Worm (Caenorhabditis elegans) whole organism, L4 larva: ENCODE data around the gene tmem-218.
A peak's percentile ranks its signal among the peaks of the same experiment; 100 is the strongest.

Source experiments
- D1046.2 ChIP-seq: fragments of 200-800 bp; sonication (Bioruptor generic); IDR thresholded peaks from 2 replicates; pipeline ENCODE4 v1.3.6; 2022; ENCODE audit warnings: missing genetic modification characterization, missing compliant biosample characterization
- F26F4.8 ChIP-seq: fragments of 200-800 bp; sonication (Bioruptor generic); conservative IDR thresholded peaks from 2 replicates; pipeline ENCODE4 v1.3.6; 2022; ENCODE audit warnings: missing genetic modification characterization, missing compliant biosample characterization
- F37D6.2 ChIP-seq: sonication (generic microtip); optimal IDR thresholded peaks from 2 replicates; lab custom pipeline; 2016; ENCODE audit warnings: mild to moderate bottlenecking, missing genetic modification characterization, missing compliant biosample characterization
- F49E8.2 ChIP-seq: sonication (generic microtip); optimal IDR thresholded peaks from 2 replicates; lab custom pipeline; 2016; ENCODE audit warnings: missing compliant biosample characterization, mild to moderate bottlenecking, missing genetic modification characterization, borderline replicate concordance
- R02D3.7 ChIP-seq: fragments of 150-350 bp; sonication (generic microtip); optimal IDR thresholded peaks from 3 replicates; lab custom pipeline; 2014; ENCODE audit warnings: missing biosample characterization, missing genetic modification characterization
- Y105C5A.15 ChIP-seq: fragments of 200-800 bp; sonication (Bioruptor generic); IDR thresholded peaks from 2 replicates; pipeline ENCODE4 v1.3.6; 2022; ENCODE audit warnings: missing genetic modification characterization, missing compliant biosample characterization
- Y48G9A.11 ChIP-seq: fragments of 200-800 bp; sonication (Bioruptor generic); IDR thresholded peaks from 2 replicates; pipeline ENCODE4 v1.3.6; 2022; ENCODE audit warnings: missing genetic modification reagents, missing genetic modification characterization, missing compliant biosample characterization
- Y75B8A.6 ChIP-seq: fragments of 200-800 bp; sonication (Bioruptor generic); IDR thresholded peaks from 2 replicates; pipeline ENCODE4 v1.3.6; 2022; ENCODE audit warnings: missing genetic modification reagents, missing genetic modification characterization, missing compliant biosample characterization
- aha-1 ChIP-seq: fragments of 150-350 bp; peaks from one replicate; lab custom pipeline; 2014; ENCODE audit warnings: missing biosample characterization, missing genetic modification characterization
- aly-2 ChIP-seq: sonication (generic microtip); optimal IDR thresholded peaks from 2 replicates; lab custom pipeline; 2018; ENCODE audit warnings: missing biosample characterization, missing genetic modification characterization
- attf-4 ChIP-seq: sonication (generic microtip); optimal IDR thresholded peaks from 3 replicates; lab custom pipeline; 2017; ENCODE audit warnings: missing biosample characterization, missing genetic modification characterization
- ceh-20 ChIP-seq: fragments of 200-800 bp; sonication (Bioruptor generic); IDR thresholded peaks from 2 replicates; pipeline ENCODE4 v1.3.6; 2022; ENCODE audit warnings: missing genetic modification reagents, missing genetic modification characterization, missing compliant biosample characterization
- ceh-62 ChIP-seq: sonication (generic microtip); optimal IDR thresholded peaks from 2 replicates; lab custom pipeline; 2017; ENCODE audit warnings: missing biosample characterization, missing genetic modification characterization
- ces-1 ChIP-seq: fragments of 150-350 bp; sonication (generic microtip); optimal IDR thresholded peaks from 4 replicates; lab custom pipeline; 2014; ENCODE audit warnings: missing biosample characterization, missing genetic modification reagents, missing genetic modification characterization
- cey-2 ChIP-seq: sonication (generic microtip); optimal IDR thresholded peaks from 3 replicates; lab custom pipeline; 2017; ENCODE audit warnings: missing genetic modification characterization, mild to moderate bottlenecking, missing compliant biosample characterization, antibody characterized with exemption, borderline replicate concordance; ENCODE audit not compliant: insufficient read depth
- daf-16 ChIP-seq, 3 experiments: sonication (generic microtip); optimal IDR thresholded peaks; 2 replicates each; lab custom pipeline; 2016 to 2017; ENCODE audit warnings: missing genetic modification characterization in 3 of 3, missing genetic modification reagents in 3 of 3, mild to moderate bottlenecking in 2 of 3, missing compliant biosample characterization in 2 of 3, missing biosample characterization in 1 of 3, moderate library complexity in 1 of 3
- daf-19 ChIP-seq: fragments of 200-800 bp; sonication (Bioruptor generic); conservative IDR thresholded peaks from 2 replicates; pipeline ENCODE4 v1.3.6; 2022; ENCODE audit warnings: missing genetic modification characterization, missing compliant biosample characterization
- daf-8 ChIP-seq: fragments of 200-800 bp; sonication (Bioruptor generic); IDR thresholded peaks from 2 replicates; pipeline ENCODE4 v1.3.6; 2022; ENCODE audit warnings: missing genetic modification characterization, missing compliant biosample characterization
- dmd-6 ChIP-seq: fragments of 200-800 bp; sonication (Bioruptor generic); IDR thresholded peaks from 2 replicates; pipeline ENCODE4 v1.3.6; 2022; ENCODE audit warnings: missing genetic modification reagents, missing genetic modification characterization, missing compliant biosample characterization
- dmd-9 ChIP-seq: fragments of 200-800 bp; sonication (Bioruptor generic); IDR thresholded peaks from 2 replicates; pipeline ENCODE4 v1.3.6; 2022; ENCODE audit warnings: missing genetic modification reagents, missing genetic modification characterization, missing compliant biosample characterization
- dpl-1 ChIP-seq: fragments of 150-350 bp; optimal IDR thresholded peaks from 2 replicates; lab custom pipeline; 2014; ENCODE audit warnings: missing biosample characterization, missing genetic modification reagents, missing genetic modification characterization
- dve-1 ChIP-seq: sonication (generic microtip); optimal IDR thresholded peaks from 2 replicates; lab custom pipeline; 2017; ENCODE audit warnings: antibody characterized with exemption, mild to moderate bottlenecking, missing genetic modification characterization, missing compliant biosample characterization; ENCODE audit not compliant: insufficient read depth
- fkh-10 ChIP-seq: fragments of 150-350 bp; optimal IDR thresholded peaks from 2 replicates; lab custom pipeline; 2014; ENCODE audit warnings: missing biosample characterization, missing genetic modification reagents, missing genetic modification characterization
- gei-8 ChIP-seq: fragments of 200-800 bp; sonication (Bioruptor generic); optimal IDR thresholded peaks from 2 replicates; lab custom pipeline; 2018; ENCODE audit warnings: mild to moderate bottlenecking, missing genetic modification characterization, missing compliant biosample characterization
- jun-1 ChIP-seq: fragments of 150-350 bp; optimal IDR thresholded peaks from 2 replicates; lab custom pipeline; 2014; ENCODE audit warnings: missing biosample characterization, missing genetic modification reagents, missing genetic modification characterization
- lim-7 ChIP-seq: fragments of 200-800 bp; sonication (Bioruptor generic); IDR thresholded peaks from 2 replicates; pipeline ENCODE4 v1.3.6; 2022; ENCODE audit warnings: missing genetic modification characterization, missing compliant biosample characterization
- lin-1 ChIP-seq: fragments of 200-800 bp; sonication (Bioruptor generic); IDR thresholded peaks from 2 replicates; pipeline ENCODE4 v1.3.6; 2022; ENCODE audit warnings: missing genetic modification reagents, missing genetic modification characterization, missing compliant biosample characterization
- lin-13 ChIP-seq: fragments of 150-350 bp; optimal IDR thresholded peaks from 2 replicates; lab custom pipeline; 2014; ENCODE audit warnings: missing biosample characterization, missing genetic modification reagents, missing genetic modification characterization
- lin-39 ChIP-seq: fragments of 150-350 bp; optimal IDR thresholded peaks from 2 replicates; lab custom pipeline; 2014; ENCODE audit warnings: missing biosample characterization, missing genetic modification reagents, missing genetic modification characterization
- lsy-2 ChIP-seq, 2 experiments: fragments of 150-350 bp in 1 of 2; sonication (generic microtip) in 1 of 2; optimal IDR thresholded peaks; 2 replicates each; lab custom pipeline; 2014 to 2017; ENCODE audit warnings: missing biosample characterization in 2 of 2, missing genetic modification characterization in 2 of 2
- madf-5 ChIP-seq, 2 experiments: fragments of 200-800 bp; sonication (Bioruptor generic); IDR thresholded peaks; 2 replicates each; pipeline ENCODE4 v1.3.6; 2022; ENCODE audit warnings: missing compliant biosample characterization in 2 of 2, missing genetic modification characterization in 2 of 2
- madf-9 ChIP-seq: fragments of 200-800 bp; sonication (Bioruptor generic); conservative IDR thresholded peaks from 2 replicates; pipeline ENCODE4 v1.3.6; 2022; ENCODE audit warnings: missing genetic modification reagents, missing genetic modification characterization, missing compliant biosample characterization
- mxl-2 ChIP-seq: fragments of 200-800 bp; sonication (Bioruptor generic); conservative IDR thresholded peaks from 2 replicates; pipeline ENCODE4 v1.3.6; 2022; ENCODE audit warnings: missing genetic modification reagents, missing genetic modification characterization, missing compliant biosample characterization
- mxl-3 ChIP-seq: fragments of 200-800 bp; sonication (Bioruptor generic); optimal IDR thresholded peaks from 2 replicates; lab custom pipeline; 2018; ENCODE audit warnings: mild to moderate bottlenecking, missing genetic modification characterization, missing compliant biosample characterization
- nhr-102 ChIP-seq: sonication (generic microtip); optimal IDR thresholded peaks from 2 replicates; lab custom pipeline; 2016; ENCODE audit warnings: mild to moderate bottlenecking, missing genetic modification characterization, moderate library complexity, missing compliant biosample characterization
- nhr-237 ChIP-seq: sonication (generic microtip); optimal IDR thresholded peaks from 2 replicates; lab custom pipeline; 2017; ENCODE audit warnings: missing biosample characterization, missing genetic modification characterization
- nhr-25 ChIP-seq: sonication (generic microtip); optimal IDR thresholded peaks from 2 replicates; lab custom pipeline; 2017; ENCODE audit warnings: missing genetic modification characterization, mild to moderate bottlenecking, missing compliant biosample characterization, antibody characterized with exemption, moderate library complexity, borderline replicate concordance; ENCODE audit not compliant: insufficient read depth
- nhr-28 ChIP-seq: fragments of 150-350 bp; optimal IDR thresholded peaks from 2 replicates; lab custom pipeline; 2014; ENCODE audit warnings: missing biosample characterization, missing genetic modification characterization
- nhr-42 ChIP-seq: fragments of 200-800 bp; sonication (Bioruptor generic); IDR thresholded peaks from 2 replicates; pipeline ENCODE4 v1.3.6; 2022; ENCODE audit warnings: missing genetic modification characterization, missing compliant biosample characterization
- nhr-76 ChIP-seq: fragments of 150-350 bp; optimal IDR thresholded peaks from 2 replicates; lab custom pipeline; 2014; ENCODE audit warnings: missing biosample characterization, missing genetic modification characterization
- nhr-77 ChIP-seq: fragments of 150-350 bp; optimal IDR thresholded peaks from 2 replicates; lab custom pipeline; 2014; ENCODE audit warnings: missing biosample characterization, missing genetic modification characterization
- php-3 ChIP-seq: fragments of 200-800 bp; sonication (Bioruptor generic); IDR thresholded peaks from 2 replicates; pipeline ENCODE4 v1.3.6; 2022; ENCODE audit warnings: missing genetic modification reagents, missing genetic modification characterization, missing compliant biosample characterization
- sdz-12 ChIP-seq: fragments of 200-800 bp; sonication (Bioruptor generic); optimal IDR thresholded peaks from 2 replicates; lab custom pipeline; 2018; ENCODE audit warnings: mild to moderate bottlenecking, missing genetic modification characterization, missing compliant biosample characterization
- set-16 ChIP-seq: fragments of 200-800 bp; sonication (Bioruptor generic); IDR thresholded peaks from 2 replicates; pipeline ENCODE4 v1.3.6; 2022; ENCODE audit warnings: missing genetic modification reagents, missing genetic modification characterization, missing compliant biosample characterization
- skn-1 ChIP-seq: fragments of 150-350 bp; optimal IDR thresholded peaks from 2 replicates; lab custom pipeline; 2014; ENCODE audit warnings: missing biosample characterization, missing genetic modification characterization
- snpc-1.2 ChIP-seq: fragments of 200-800 bp; sonication (Bioruptor generic); IDR thresholded peaks from 2 replicates; pipeline ENCODE4 v1.3.6; 2022; ENCODE audit warnings: missing genetic modification reagents, missing genetic modification characterization, missing compliant biosample characterization
- snpc-4 ChIP-seq: fragments of 150-350 bp; optimal IDR thresholded peaks from 2 replicates; lab custom pipeline; 2014; ENCODE audit warnings: missing biosample characterization, missing genetic modification characterization
- unc-39 ChIP-seq: sonication (generic microtip); optimal IDR thresholded peaks from 2 replicates; lab custom pipeline; 2017; ENCODE audit warnings: missing biosample characterization, missing genetic modification characterization
- vab-7 ChIP-seq: fragments of 200-800 bp; sonication (Bioruptor generic); IDR thresholded peaks from 2 replicates; pipeline ENCODE4 v1.3.6; 2022; ENCODE audit warnings: missing genetic modification reagents, missing genetic modification characterization, missing compliant biosample characterization
- zfp-2 ChIP-seq: sonication (generic microtip); optimal IDR thresholded peaks from 2 replicates; lab custom pipeline; 2016; ENCODE audit warnings: mild to moderate bottlenecking, missing genetic modification characterization, missing compliant biosample characterization
- zip-2 ChIP-seq: fragments of 150-350 bp; optimal IDR thresholded peaks from 2 replicates; lab custom pipeline; 2014; ENCODE audit warnings: missing biosample characterization, missing genetic modification characterization
- ztf-11 ChIP-seq: fragments of 150-350 bp; optimal IDR thresholded peaks from 2 replicates; lab custom pipeline; 2014; ENCODE audit warnings: missing biosample characterization, missing genetic modification characterization

Gene tmem-218

ce11 chrX:17633166-17633565 is 16.3 kb upstream of the tmem-218 start (continued):
- no peak for TF ChIP-seq ceh-62 (tag; lab: Kevin White, UChicago)
- no peak for TF ChIP-seq F49E8.2 (tag; lab: Kevin White, UChicago)
- TF ChIP-seq madf-9 (GFP tag; lab: Robert Waterston, UW): 0 out of 2 replicates have a peak, but pooled peaks have one; percentile 55
- TF ChIP-seq nhr-76: no peak
- TF ChIP-seq vab-7 (GFP tag; lab: Robert Waterston, UW): no peak
- TF ChIP-seq mxl-3 (GFP tag; lab: Kevin White, UChicago): peak; percentile 98
- no peak for TF ChIP-seq daf-19
- no peak for TF ChIP-seq lin-39 (tag; lab: Kevin White, UChicago)
- no peak for TF ChIP-seq cey-2
- TF ChIP-seq lim-7 (GFP tag; lab: Robert Waterston, UW): no peak
- TF ChIP-seq F37D6.2 (tag; lab: Kevin White, UChicago): no peak
- no peak for TF ChIP-seq F26F4.8
- no peak for TF ChIP-seq Y105C5A.15 (GFP tag; lab: Robert Waterston, UW)
- TF ChIP-seq lin-1 (GFP tag; lab: Robert Waterston, UW): no peak
- TF ChIP-seq set-16: peak; percentile 43; the same call in 1 of the 2 replicates
- no peak for TF ChIP-seq Y75B8A.6 (GFP tag; lab: Robert Waterston, UW)
- no peak for TF ChIP-seq snpc-4
- TF ChIP-seq daf-16 (GFP tag; optimal IDR thresholded peaks at IDR 0.05; lab: Kevin White, UChicago): peak in 1 of 2 experiments; percentile 50
- TF ChIP-seq daf-16 (tag; optimal IDR thresholded peaks at IDR 0.05; lab: Kevin White, UChicago): peak; percentile 43
- TF ChIP-seq snpc-1.2 (GFP tag; lab: Robert Waterston, UW): no peak
- no peak for TF ChIP-seq unc-39 (tag; lab: Kevin White, UChicago)
- peak; percentile 75 for TF ChIP-seq ceh-20 (GFP tag; lab: Robert Waterston, UW)
- TF ChIP-seq lsy-2 (tag; optimal IDR thresholded peaks at IDR 0.05; lab: Kevin White, UChicago): peak in 1 of 2 experiments; percentile 23
- peak; percentile 87 for TF ChIP-seq gei-8 (GFP tag; lab: Kevin White, UChicago)
- TF ChIP-seq nhr-28: peak; percentile 78
- TF ChIP-seq nhr-25 (tag; lab: Kevin White, UChicago): no peak
- peak; percentile 53 for TF ChIP-seq nhr-102 (tag; lab: Kevin White, UChicago)
- TF ChIP-seq dmd-9: no peak
- no peak for TF ChIP-seq madf-5 (GFP tag; IDR thresholded peaks at IDR 0.05; lab: Robert Waterston, UW)
- no peak for TF ChIP-seq daf-8
- no peak for TF ChIP-seq nhr-237 (tag; lab: Kevin White, UChicago)
- no peak for TF ChIP-seq nhr-42 (GFP tag; lab: Robert Waterston, UW)
- TF ChIP-seq dmd-6 (GFP tag; lab: Robert Waterston, UW): peak; percentile 89
- TF ChIP-seq mxl-2 (GFP tag; lab: Robert Waterston, UW): peak; percentile 98
- peak; percentile 29 for TF ChIP-seq dve-1 (tag; lab: Kevin White, UChicago)
- TF ChIP-seq ces-1 (GFP tag; lab: Kevin White, UChicago): no peak
- no peak for TF ChIP-seq D1046.2 (GFP tag; lab: Robert Waterston, UW)
- no peak for TF ChIP-seq dpl-1 (GFP tag; lab: Kevin White, UChicago)
- no peak for TF ChIP-seq Y48G9A.11
- TF ChIP-seq jun-1 (tag; lab: Kevin White, UChicago): no peak
- no peak for TF ChIP-seq attf-4 (tag; lab: Kevin White, UChicago)
- TF ChIP-seq aly-2 (tag; lab: Kevin White, UChicago): no peak
- no peak for TF ChIP-seq php-3 (GFP tag; lab: Robert Waterston, UW)
- no peak for TF ChIP-seq fkh-10 (GFP tag; lab: Kevin White, UChicago)
- TF ChIP-seq skn-1: no peak
- no peak for TF ChIP-seq R02D3.7 (tag; lab: Kevin White, UChicago)
- TF ChIP-seq sdz-12 (GFP tag; lab: Kevin White, UChicago): no peak
- peak; percentile 98 for TF ChIP-seq aha-1
- no peak for TF ChIP-seq lin-13 (GFP tag; lab: Kevin White, UChicago)
- TF ChIP-seq ztf-11 (tag; lab: Kevin White, UChicago): no peak
- no peak for TF ChIP-seq zfp-2
- TF ChIP-seq zip-2: no peak
- no peak for TF ChIP-seq nhr-77
